Worm (Caenorhabditis elegans) whole organism, L3 larva: ENCODE measurements around the gene seb-3.

Experiments used
- R02D3.7 ChIP-seq: fragments of 150-350 bp; optimal IDR thresholded peaks from 2 replicates; lab custom pipeline; 2014; ENCODE audit warnings: missing biosample characterization, missing genetic modification characterization
- ZK546.5 ChIP-seq: sonication (generic microtip); optimal IDR thresholded peaks from 2 replicates; lab custom pipeline; 2017; ENCODE audit warnings: missing biosample characterization, missing genetic modification characterization
- aly-2 ChIP-seq: fragments of 150-350 bp; optimal IDR thresholded peaks from 2 replicates; lab custom pipeline; 2014; ENCODE audit warnings: missing biosample characterization, missing genetic modification characterization
- ama-1 ChIP-seq: fragments of 150-350 bp; optimal IDR thresholded peaks from 2 replicates; lab custom pipeline; 2018
- ceh-16 ChIP-seq: sonication (generic microtip); optimal IDR thresholded peaks from 2 replicates; lab custom pipeline; 2017; ENCODE audit warnings: missing biosample characterization, missing genetic modification characterization
- ceh-28 ChIP-seq: fragments of 150-350 bp; optimal IDR thresholded peaks from 2 replicates; lab custom pipeline; 2014; ENCODE audit warnings: missing biosample characterization, missing genetic modification reagents, missing genetic modification characterization
- ceh-82 ChIP-seq: fragments of 150-350 bp; optimal IDR thresholded peaks from 2 replicates; lab custom pipeline; 2014; ENCODE audit warnings: missing biosample characterization, missing genetic modification characterization
- ceh-9 ChIP-seq: sonication (generic microtip); optimal IDR thresholded peaks from 2 replicates; lab custom pipeline; 2018; ENCODE audit warnings: missing biosample characterization, missing genetic modification characterization
- daf-12 ChIP-seq: fragments of 150-350 bp; optimal IDR thresholded peaks from 2 replicates; lab custom pipeline; 2014; ENCODE audit warnings: missing biosample characterization, missing genetic modification reagents, missing genetic modification characterization
- egl-27 ChIP-seq: sonication (generic microtip); optimal IDR thresholded peaks from 4 replicates; lab custom pipeline; 2017; ENCODE audit warnings: missing biosample characterization, missing genetic modification reagents, missing genetic modification characterization
- egl-5 ChIP-seq: fragments of 150-350 bp; optimal IDR thresholded peaks from 2 replicates; lab custom pipeline; 2017; ENCODE audit warnings: missing biosample characterization, missing genetic modification reagents, missing genetic modification characterization, inconsistent platforms
- elt-1 ChIP-seq: fragments of 150-350 bp; optimal IDR thresholded peaks from 2 replicates; lab custom pipeline; 2014; ENCODE audit warnings: missing biosample characterization, missing genetic modification characterization
- elt-2 ChIP-seq: sonication (generic microtip); optimal IDR thresholded peaks from 2 replicates; lab custom pipeline; 2016; ENCODE audit warnings: missing genetic modification reagents, mild to moderate bottlenecking, missing genetic modification characterization, missing compliant biosample characterization
- elt-3 ChIP-seq, 3 experiments: fragments of 150-350 bp in 1 of 3; sonication (generic microtip) in 2 of 3; optimal IDR thresholded peaks; 2 replicates in 2 of 3; 4 replicates in 1 of 3; lab custom pipeline; 2014 to 2017; ENCODE audit warnings: missing biosample characterization in 3 of 3, missing genetic modification characterization in 3 of 3
- eor-1 ChIP-seq, 2 experiments: fragments of 150-350 bp; optimal IDR thresholded peaks; 2 replicates each; lab custom pipeline; 2014 to 2018; ENCODE audit warnings: missing biosample characterization in 2 of 2, missing genetic modification characterization in 2 of 2
- fkh-2 ChIP-seq: fragments of 150-350 bp; optimal IDR thresholded peaks from 2 replicates; lab custom pipeline; 2014; ENCODE audit warnings: missing biosample characterization, missing genetic modification reagents, missing genetic modification characterization
- fos-1 ChIP-seq: fragments of 150-350 bp; optimal IDR thresholded peaks from 2 replicates; lab custom pipeline; 2014; ENCODE audit warnings: missing biosample characterization, missing genetic modification characterization
- hmg-11 ChIP-seq: sonication (generic microtip); optimal IDR thresholded peaks from 2 replicates; lab custom pipeline; 2016; ENCODE audit warnings: missing genetic modification characterization, missing compliant biosample characterization
- jun-1 ChIP-seq: fragments of 150-350 bp; optimal IDR thresholded peaks from 2 replicates; lab custom pipeline; 2014; ENCODE audit warnings: missing biosample characterization, missing genetic modification reagents, missing genetic modification characterization
- lin-15B ChIP-seq: fragments of 150-350 bp; optimal IDR thresholded peaks from 2 replicates; lab custom pipeline; 2014; ENCODE audit warnings: missing biosample characterization, missing genetic modification characterization
- lsy-12 ChIP-seq: sonication (generic microtip); optimal IDR thresholded peaks from 2 replicates; lab custom pipeline; 2016; ENCODE audit warnings: mild to moderate bottlenecking, missing genetic modification characterization, missing compliant biosample characterization
- mdl-1 ChIP-seq: fragments of 150-350 bp; optimal IDR thresholded peaks from 2 replicates; lab custom pipeline; 2014; ENCODE audit warnings: missing biosample characterization, missing genetic modification characterization
- mml-1 ChIP-seq: fragments of 150-350 bp; sonication (generic microtip); optimal IDR thresholded peaks from 3 replicates; lab custom pipeline; 2014; ENCODE audit warnings: missing biosample characterization, missing genetic modification characterization
- nfya-1 ChIP-seq: sonication (generic microtip); optimal IDR thresholded peaks from 2 replicates; lab custom pipeline; 2017; ENCODE audit warnings: missing genetic modification characterization, mild to moderate bottlenecking, missing compliant biosample characterization, antibody characterized with exemption, moderate library complexity; ENCODE audit not compliant: insufficient read depth
- nhr-11 ChIP-seq: fragments of 150-350 bp; optimal IDR thresholded peaks from 2 replicates; lab custom pipeline; 2014; ENCODE audit warnings: missing biosample characterization, missing genetic modification characterization
- nhr-12 ChIP-seq: fragments of 150-350 bp; optimal IDR thresholded peaks from 2 replicates; lab custom pipeline; 2014; ENCODE audit warnings: missing biosample characterization, missing genetic modification characterization
- nhr-23 ChIP-seq: fragments of 150-350 bp; optimal IDR thresholded peaks from 2 replicates; lab custom pipeline; 2014; ENCODE audit warnings: missing biosample characterization, missing genetic modification reagents, missing genetic modification characterization
- nhr-237 ChIP-seq: fragments of 150-350 bp; optimal IDR thresholded peaks from 2 replicates; lab custom pipeline; 2014; ENCODE audit warnings: missing biosample characterization, missing genetic modification characterization
- nhr-25 ChIP-seq: sonication (generic microtip); optimal IDR thresholded peaks from 2 replicates; lab custom pipeline; 2017; ENCODE audit warnings: missing biosample characterization, missing genetic modification characterization
- nhr-28 ChIP-seq: fragments of 150-350 bp; optimal IDR thresholded peaks from 2 replicates; lab custom pipeline; 2014; ENCODE audit warnings: missing biosample characterization, missing genetic modification characterization
- nhr-43 ChIP-seq: sonication (generic microtip); optimal IDR thresholded peaks from 2 replicates; lab custom pipeline; 2016; ENCODE audit warnings: mild to moderate bottlenecking, missing genetic modification characterization, missing compliant biosample characterization; ENCODE audit not compliant: poor library complexity, severe bottlenecking
- nhr-67 ChIP-seq: fragments of 150-350 bp; optimal IDR thresholded peaks from 2 replicates; lab custom pipeline; 2014; ENCODE audit warnings: missing biosample characterization, missing genetic modification characterization
- nhr-77 ChIP-seq: fragments of 150-350 bp; optimal IDR thresholded peaks from 2 replicates; lab custom pipeline; 2014; ENCODE audit warnings: missing biosample characterization, missing genetic modification characterization
- pha-4 ChIP-seq: fragments of 150-350 bp; optimal IDR thresholded peaks from 2 replicates; lab custom pipeline; 2014; ENCODE audit warnings: missing biosample characterization, missing genetic modification reagents, missing genetic modification characterization
- pqm-1 ChIP-seq: fragments of 150-350 bp; optimal IDR thresholded peaks from 2 replicates; lab custom pipeline; 2017; ENCODE audit warnings: missing biosample characterization, missing genetic modification characterization, inconsistent platforms
- sea-2 ChIP-seq: fragments of 150-350 bp; sonication (generic microtip); optimal IDR thresholded peaks from 4 replicates; lab custom pipeline; 2014; ENCODE audit warnings: missing biosample characterization, missing genetic modification reagents, missing genetic modification characterization
- skn-1 ChIP-seq: fragments of 150-350 bp; optimal IDR thresholded peaks from 2 replicates; lab custom pipeline; 2014; ENCODE audit warnings: missing biosample characterization, missing genetic modification characterization
- unc-62 ChIP-seq: fragments of 150-350 bp; sonication (generic microtip); optimal IDR thresholded peaks from 4 replicates; lab custom pipeline; 2014; ENCODE audit warnings: missing biosample characterization, missing genetic modification reagents, missing genetic modification characterization
- ztf-11 ChIP-seq: fragments of 150-350 bp; optimal IDR thresholded peaks from 2 replicates; lab custom pipeline; 2014; ENCODE audit warnings: missing biosample characterization, missing genetic modification characterization
- ztf-4 ChIP-seq: fragments of 150-350 bp; optimal IDR thresholded peaks from 2 replicates; lab custom pipeline; 2014; ENCODE audit warnings: missing biosample characterization, missing genetic modification characterization

seb-3 gene

ce11 chrX:15050006-15050405 is 23.9 kb downstream of the seb-3 start:
- TF ChIP-seq pqm-1 (tag; lab: Kevin White, UChicago) (no peak), pha-4 (tag; lab: Kevin White, UChicago) (peak; percentile 58), elt-2 (tag; lab: Kevin White, UChicago) (peak; percentile 4)

ce11 chrX:15052385-15052784 is 26.3 kb downstream of the seb-3 start, which contains the start of gene H03G16.6:
Gene H03G16.6, plus strand, starts transcription at chrX:15052685.
- TF ChIP-seq pha-4 (tag; lab: Kevin White, UChicago) = no peak
- TF ChIP-seq nhr-23 (tag; lab: Kevin White, UChicago) = no peak
- no peak for TF ChIP-seq elt-1 (tag; lab: Kevin White, UChicago)
- no peak for TF ChIP-seq hmg-11
- no peak for TF ChIP-seq egl-27 (tag; lab: Kevin White, UChicago)
- TF ChIP-seq sea-2 (GFP tag; lab: Kevin White, UChicago) = no peak
- TF ChIP-seq R02D3.7 = no peak
- no peak for TF ChIP-seq nhr-237 (tag; lab: Kevin White, UChicago)
- TF ChIP-seq jun-1 (tag; lab: Kevin White, UChicago) = no peak
- no peak for TF ChIP-seq nhr-12
- no peak for TF ChIP-seq ama-1 (lab: Kevin White, UChicago)
- no peak for TF ChIP-seq nhr-67 (tag; lab: Kevin White, UChicago)
- TF ChIP-seq fos-1 (tag; lab: Kevin White, UChicago) = no peak

ce11 chrX:15053223-15053933 is 27.3 kb downstream of the seb-3 start, which contains the start of gene H03G16.1:
Gene H03G16.1, plus strand, starts transcription at chrX:15053883.
- TF ChIP-seq nfya-1 (tag; lab: Kevin White, UChicago) = no peak
- no peak for TF ChIP-seq nhr-12
- no peak for TF ChIP-seq mml-1
- no peak for TF ChIP-seq lin-15B (tag; lab: Kevin White, UChicago)
- no peak for TF ChIP-seq eor-1 (tag; optimal IDR thresholded peaks at IDR 0.05; lab: Kevin White, UChicago)

ce11 chrX:15055914-15056313 is 29.8 kb downstream of the seb-3 start, which contains the start of gene H03G16.7:
Gene H03G16.7, minus strand, starts transcription at chrX:15056014.
- no peak for TF ChIP-seq nhr-12
- no peak for TF ChIP-seq ZK546.5 (tag; lab: Kevin White, UChicago)
- TF ChIP-seq aly-2 (tag; lab: Kevin White, UChicago) = no peak
- TF ChIP-seq nhr-43 = no peak
- no peak for TF ChIP-seq ztf-4 (tag; lab: Kevin White, UChicago)
- TF ChIP-seq elt-1 (tag; lab: Kevin White, UChicago) = no peak

- TF ChIP-seq unc-62 (GFP tag; lab: Kevin White, UChicago) (no peak), mml-1 (no peak), ama-1 (lab: Kevin White, UChicago) (no peak), skn-1 (tag; lab: Kevin White, UChicago) (no peak), ztf-11 (no peak), lin-15B (tag; lab: Kevin White, UChicago) (no peak)
Measured at ce11 chrX:15056737-15057136, 30.6 kb downstream of the seb-3 start, which contains the start of gene H03G16.5. Gene H03G16.5, minus strand, starts transcription at chrX:15056837.

ce11 chrX:15057900-15058299 is 31.8 kb downstream of the seb-3 start:
- TF ChIP-seq ceh-9 = no peak
- no peak for TF ChIP-seq nfya-1 (tag; lab: Kevin White, UChicago)
- TF ChIP-seq elt-1 (tag; lab: Kevin White, UChicago) = no peak
- no peak for TF ChIP-seq fkh-2 (tag; lab: Kevin White, UChicago)
- no peak for TF ChIP-seq nhr-43
- no peak for TF ChIP-seq elt-3 (tag; optimal IDR thresholded peaks at IDR 0.05; lab: Kevin White, UChicago)
- TF ChIP-seq nhr-237 (tag; lab: Kevin White, UChicago) = no peak
- TF ChIP-seq ceh-82 (tag; lab: Kevin White, UChicago) = no peak
- TF ChIP-seq ceh-16 (tag; lab: Kevin White, UChicago) = no peak
- no peak for TF ChIP-seq ceh-28 (tag; lab: Kevin White, UChicago)
- no peak for TF ChIP-seq nhr-28
- TF ChIP-seq nhr-77 (tag; lab: Kevin White, UChicago) = no peak
- TF ChIP-seq daf-12 (tag; lab: Kevin White, UChicago) = no peak
- no peak for TF ChIP-seq nhr-25 (tag; lab: Kevin White, UChicago)
- no peak for TF ChIP-seq egl-5
- TF ChIP-seq mdl-1 (tag; lab: Kevin White, UChicago) = no peak
- TF ChIP-seq skn-1 (tag; lab: Kevin White, UChicago) = no peak
- no peak for TF ChIP-seq elt-2 (tag; lab: Kevin White, UChicago)
- TF ChIP-seq lsy-12 (tag; lab: Kevin White, UChicago) = no peak
- no peak for TF ChIP-seq nhr-11 (tag; lab: Kevin White, UChicago)
